Worm (Caenorhabditis elegans) whole organism, late embryonic: ENCODE measurements around the gene T25B9.6.

Experiments
- C08G9.2 ChIP-seq: sonication (generic microtip); optimal IDR thresholded peaks from 2 replicates; lab custom pipeline; 2016; ENCODE audit warnings: mild to moderate bottlenecking, missing genetic modification characterization, moderate library complexity, missing compliant biosample characterization
- K02D7.2 ChIP-seq: sonication (generic microtip); optimal IDR thresholded peaks from 2 replicates; lab custom pipeline; 2017; ENCODE audit warnings: mild to moderate bottlenecking, missing genetic modification characterization, missing compliant biosample characterization
- K09A11.1 ChIP-seq: sonication (generic microtip); optimal IDR thresholded peaks from 2 replicates; lab custom pipeline; 2017; ENCODE audit warnings: antibody characterized with exemption, mild to moderate bottlenecking, missing genetic modification characterization, missing compliant biosample characterization; ENCODE audit not compliant: insufficient read depth
- T23F11.4 ChIP-seq: fragments of 200-800 bp; sonication (Bioruptor generic); optimal IDR thresholded peaks from 2 replicates; lab custom pipeline; 2018; ENCODE audit warnings: mild to moderate bottlenecking, missing genetic modification characterization, missing compliant biosample characterization
- ahr-1 ChIP-seq: sonication (generic microtip); optimal IDR thresholded peaks from 2 replicates; lab custom pipeline; 2016; ENCODE audit warnings: missing genetic modification characterization, missing compliant biosample characterization
- ceh-14 ChIP-seq: sonication (generic microtip); optimal IDR thresholded peaks from 2 replicates; lab custom pipeline; 2016; ENCODE audit warnings: missing genotype, missing genetic modification characterization, missing compliant biosample characterization
- ceh-18 ChIP-seq: sonication (generic microtip); optimal IDR thresholded peaks from 2 replicates; lab custom pipeline; 2016; ENCODE audit warnings: missing genetic modification characterization, missing compliant biosample characterization
- ceh-19 ChIP-seq: fragments of 200-800 bp; sonication (Bioruptor generic); optimal IDR thresholded peaks from 2 replicates; lab custom pipeline; 2018; ENCODE audit warnings: mild to moderate bottlenecking, missing genetic modification characterization, missing compliant biosample characterization
- ceh-22 ChIP-seq: sonication (generic microtip); optimal IDR thresholded peaks from 2 replicates; lab custom pipeline; 2017; ENCODE audit warnings: missing biosample characterization, missing genetic modification characterization
- ceh-24 ChIP-seq: sonication (generic microtip); optimal IDR thresholded peaks from 2 replicates; lab custom pipeline; 2016; ENCODE audit warnings: mild to moderate bottlenecking, missing genetic modification characterization, missing compliant biosample characterization
- ceh-30 ChIP-seq: fragments of 150-350 bp; optimal IDR thresholded peaks from 2 replicates; lab custom pipeline; 2014; ENCODE audit warnings: missing biosample characterization, missing genetic modification characterization
- ceh-31 ChIP-seq: sonication (generic microtip); optimal IDR thresholded peaks from 2 replicates; lab custom pipeline; 2016; ENCODE audit warnings: missing genetic modification characterization, missing compliant biosample characterization
- ceh-45 ChIP-seq: fragments of 200-800 bp; sonication (Bioruptor generic); IDR thresholded peaks from 2 replicates; pipeline ENCODE4 v1.3.6; 2022; ENCODE audit warnings: missing genetic modification reagents, missing genetic modification characterization, missing compliant biosample characterization
- ceh-48 ChIP-seq: sonication (generic microtip); optimal IDR thresholded peaks from 2 replicates; lab custom pipeline; 2016; ENCODE audit warnings: missing genetic modification characterization, inconsistent platforms, missing compliant biosample characterization
- ceh-6 ChIP-seq: fragments of 200-800 bp; sonication (Bioruptor generic); optimal IDR thresholded peaks from 2 replicates; lab custom pipeline; 2018; ENCODE audit warnings: mild to moderate bottlenecking, missing genetic modification characterization, missing compliant biosample characterization
- ceh-9 ChIP-seq: sonication (generic microtip); optimal IDR thresholded peaks from 2 replicates; lab custom pipeline; 2016; ENCODE audit warnings: mild to moderate bottlenecking, missing genetic modification characterization, inconsistent platforms, missing compliant biosample characterization
- elt-2 ChIP-seq: sonication (generic microtip); optimal IDR thresholded peaks from 2 replicates; lab custom pipeline; 2016; ENCODE audit warnings: missing genetic modification reagents, missing genetic modification characterization, missing compliant biosample characterization
- ets-4 ChIP-seq: sonication (generic microtip); optimal IDR thresholded peaks from 2 replicates; lab custom pipeline; 2016; ENCODE audit warnings: missing genetic modification characterization, missing compliant biosample characterization
- fkh-10 ChIP-seq: fragments of 150-350 bp; optimal IDR thresholded peaks from 2 replicates; lab custom pipeline; 2014; ENCODE audit warnings: missing biosample characterization, missing genetic modification reagents, missing genetic modification characterization
- fkh-6 ChIP-seq: sonication (generic microtip); optimal IDR thresholded peaks from 2 replicates; lab custom pipeline; 2016; ENCODE audit warnings: missing genetic modification characterization, missing compliant biosample characterization
- gmeb-2 ChIP-seq: sonication (generic microtip); optimal IDR thresholded peaks from 2 replicates; lab custom pipeline; 2016; ENCODE audit warnings: missing genetic modification characterization, inconsistent platforms, missing compliant biosample characterization
- hlh-15 ChIP-seq: sonication (generic microtip); optimal IDR thresholded peaks from 2 replicates; lab custom pipeline; 2016; ENCODE audit warnings: missing genetic modification characterization, missing compliant biosample characterization
- hlh-8 ChIP-seq: sonication (generic microtip); optimal IDR thresholded peaks from 2 replicates; lab custom pipeline; 2016; ENCODE audit warnings: missing genotype, missing genetic modification characterization, missing compliant biosample characterization
- madf-2 ChIP-seq: sonication (generic microtip); optimal IDR thresholded peaks from 2 replicates; lab custom pipeline; 2017; ENCODE audit warnings: missing genetic modification characterization, missing compliant biosample characterization
- mec-3 ChIP-seq: sonication (generic microtip); optimal IDR thresholded peaks from 2 replicates; lab custom pipeline; 2016; ENCODE audit warnings: borderline replicate concordance, missing genetic modification characterization, missing compliant biosample characterization
- nhr-11 ChIP-seq: fragments of 150-350 bp; optimal IDR thresholded peaks from 2 replicates; lab custom pipeline; 2014; ENCODE audit warnings: missing biosample characterization, missing genetic modification characterization
- nhr-232 ChIP-seq: sonication (generic microtip); optimal IDR thresholded peaks from 2 replicates; lab custom pipeline; 2016; ENCODE audit warnings: missing genetic modification characterization, missing compliant biosample characterization
- odd-2 ChIP-seq: sonication (generic microtip); optimal IDR thresholded peaks from 2 replicates; lab custom pipeline; 2017; ENCODE audit warnings: antibody characterized with exemption, mild to moderate bottlenecking, missing genetic modification characterization, missing compliant biosample characterization
- pat-9 ChIP-seq: fragments of 200-800 bp; sonication (Bioruptor generic); optimal IDR thresholded peaks from 2 replicates; lab custom pipeline; 2018; ENCODE audit warnings: mild to moderate bottlenecking, missing genetic modification characterization, moderate library complexity, missing compliant biosample characterization
- pax-1 ChIP-seq: fragments of 150-350 bp; optimal IDR thresholded peaks from 2 replicates; lab custom pipeline; 2014; ENCODE audit warnings: missing biosample characterization, missing genetic modification characterization
- pha-2 ChIP-seq: sonication (generic microtip); optimal IDR thresholded peaks from 2 replicates; lab custom pipeline; 2017; ENCODE audit warnings: mild to moderate bottlenecking, missing genetic modification characterization, missing compliant biosample characterization
- pqm-1 ChIP-seq: sonication (generic microtip); optimal IDR thresholded peaks from 2 replicates; lab custom pipeline; 2016; ENCODE audit warnings: missing genetic modification characterization, missing compliant biosample characterization
- ref-2 ChIP-seq: sonication (generic microtip); optimal IDR thresholded peaks from 2 replicates; lab custom pipeline; 2016; ENCODE audit warnings: missing genetic modification characterization, missing compliant biosample characterization
- sox-4 ChIP-seq: sonication (generic microtip); optimal IDR thresholded peaks from 2 replicates; lab custom pipeline; 2017; ENCODE audit warnings: mild to moderate bottlenecking, missing genetic modification characterization, inconsistent platforms, missing compliant biosample characterization
- syd-9 ChIP-seq: sonication (generic microtip); optimal IDR thresholded peaks from 2 replicates; lab custom pipeline; 2016; ENCODE audit warnings: mild to moderate bottlenecking, missing genetic modification characterization, moderate library complexity, missing compliant biosample characterization
- tbx-2 ChIP-seq: sonication (generic microtip); optimal IDR thresholded peaks from 2 replicates; lab custom pipeline; 2016; ENCODE audit warnings: missing genetic modification characterization, missing compliant biosample characterization
- ttx-3 ChIP-seq: sonication (generic microtip); optimal IDR thresholded peaks from 2 replicates; lab custom pipeline; 2016; ENCODE audit warnings: missing genetic modification reagents, missing genetic modification characterization, missing compliant biosample characterization
- unc-3 ChIP-seq, 2 experiments: fragments of 200-800 bp in 1 of 2; sonication (Bioruptor generic) in 1 of 2; sonication (generic microtip) in 1 of 2; conservative IDR thresholded peaks in 1 of 2; optimal IDR thresholded peaks in 1 of 2; 2 replicates each; pipeline versions ENCODE4 v1.3.6 to Lab custom; 2016 to 2022; ENCODE audit warnings: missing compliant biosample characterization in 2 of 2, missing genetic modification characterization in 2 of 2, missing genetic modification reagents in 1 of 2
- unc-42 ChIP-seq: sonication (generic microtip); optimal IDR thresholded peaks from 2 replicates; lab custom pipeline; 2016; ENCODE audit warnings: missing genotype, missing genetic modification characterization, missing compliant biosample characterization
- unc-55 ChIP-seq: sonication (generic microtip); optimal IDR thresholded peaks from 2 replicates; lab custom pipeline; 2017; ENCODE audit warnings: missing biosample characterization, missing genetic modification reagents, missing genetic modification characterization
- unc-86 ChIP-seq: sonication (generic microtip); optimal IDR thresholded peaks from 2 replicates; lab custom pipeline; 2016; ENCODE audit warnings: missing genetic modification characterization, missing compliant biosample characterization
- zip-5 ChIP-seq: sonication (generic microtip); optimal IDR thresholded peaks from 2 replicates; lab custom pipeline; 2016; ENCODE audit warnings: missing genetic modification characterization, missing compliant biosample characterization

Gene T25B9.6

DNA sequence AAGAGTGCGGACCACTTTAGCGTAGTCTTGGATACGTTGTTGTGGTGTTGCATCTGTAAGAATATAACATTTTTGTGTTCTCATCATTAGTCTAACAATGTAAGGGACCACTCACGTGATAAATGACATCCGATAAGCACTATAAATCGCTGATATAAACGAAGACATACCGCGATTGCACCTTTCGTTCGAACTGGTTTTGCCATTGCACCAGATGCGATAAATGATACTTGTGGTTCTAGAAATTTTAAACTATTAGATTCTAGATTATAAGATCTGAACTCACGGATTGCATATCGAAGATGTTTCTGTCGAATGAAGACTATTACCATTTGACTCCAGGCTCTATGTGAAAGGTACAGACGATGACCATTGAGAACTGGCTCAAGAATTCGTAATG lies 13.4 kb downstream of the T25B9.6 start:
- no peak for TF ChIP-seq ceh-30 (tag; lab: Kevin White, UChicago)
- TF ChIP-seq ref-2 (tag; lab: Kevin White, UChicago): no peak
- no peak for TF ChIP-seq ceh-45 (GFP tag; lab: Robert Waterston, UW)
- TF ChIP-seq syd-9: no peak
- TF ChIP-seq ceh-9: no peak

DNA sequence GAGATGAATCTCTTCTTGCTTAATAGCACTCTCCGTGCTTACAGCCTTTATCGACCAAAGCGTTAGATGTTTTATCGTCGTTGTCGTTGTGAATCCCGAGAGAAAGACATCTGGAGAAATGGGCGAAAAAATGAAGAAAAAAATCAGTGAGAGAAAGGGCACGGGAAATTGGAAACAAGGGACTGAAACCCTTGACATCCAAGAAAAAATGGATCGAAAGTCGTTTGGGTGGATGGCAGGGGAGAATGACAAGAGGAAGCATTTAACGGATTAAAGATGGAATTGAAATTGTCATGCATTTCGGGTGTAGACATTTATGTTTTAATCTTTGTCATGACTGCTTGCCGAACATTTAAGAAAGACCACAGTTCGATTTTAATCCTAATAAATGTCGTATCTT lies 15.9 kb downstream of the T25B9.6 start, which contains the start of gene inpp-1:
Gene inpp-1, minus strand, starts transcription at position 101 of the 400 bp plus-strand sequence.
- TF ChIP-seq nhr-11 (tag; lab: Kevin White, UChicago) (no peak), gmeb-2 (tag; lab: Kevin White, UChicago) (no peak), ceh-19 (GFP tag; lab: Kevin White, UChicago) (no peak), pax-1 (tag; lab: Kevin White, UChicago) (no peak), T23F11.4 (GFP tag; lab: Kevin White, UChicago) (no peak), ceh-9 (no peak), ceh-18 (tag; lab: Kevin White, UChicago) (no peak), ceh-31 (tag; lab: Kevin White, UChicago) (no peak), pqm-1 (no peak), unc-55 (GFP tag; lab: Kevin White, UChicago) (no peak), syd-9 (no peak), ttx-3 (tag; lab: Kevin White, UChicago) (no peak), ceh-48 (no peak), ceh-6 (GFP tag; lab: Kevin White, UChicago) (no peak)

DNA sequence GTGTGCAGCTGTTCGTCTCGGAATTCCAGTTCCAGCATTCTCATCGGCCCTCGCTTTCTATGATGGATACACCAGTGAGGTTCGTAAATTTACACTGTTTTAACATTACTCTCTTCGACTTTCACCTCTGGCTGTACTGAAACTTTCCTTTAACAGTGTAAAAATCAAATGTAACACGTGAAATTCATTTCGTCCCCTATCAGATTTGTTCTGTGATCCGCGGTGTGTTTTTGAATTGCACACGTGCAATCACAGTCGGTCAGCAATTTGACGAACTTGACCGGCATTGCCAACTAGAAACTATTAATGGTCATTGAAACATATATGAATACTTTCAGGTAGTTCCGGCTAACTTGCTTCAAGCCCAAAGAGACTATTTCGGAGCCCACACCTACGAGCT lies 19.1 kb downstream of the T25B9.6 start:
- no peak for TF ChIP-seq K09A11.1
- no peak for TF ChIP-seq nhr-232 (tag; lab: Kevin White, UChicago)
- no peak for TF ChIP-seq ets-4 (tag; lab: Kevin White, UChicago)
- TF ChIP-seq fkh-10 (GFP tag; lab: Kevin White, UChicago): no peak
- TF ChIP-seq pat-9 (tag; lab: Kevin White, UChicago): no peak
- TF ChIP-seq ceh-45 (GFP tag; lab: Robert Waterston, UW): no peak
- no peak for TF ChIP-seq pha-2
- TF ChIP-seq ceh-6 (GFP tag; lab: Kevin White, UChicago): no peak
- TF ChIP-seq hlh-8 (tag; lab: Kevin White, UChicago): no peak
- TF ChIP-seq odd-2 (tag; lab: Kevin White, UChicago): no peak
- TF ChIP-seq madf-2 (tag; lab: Kevin White, UChicago): no peak
- no peak for TF ChIP-seq ahr-1 (tag; lab: Kevin White, UChicago)
- TF ChIP-seq mec-3 (tag; lab: Kevin White, UChicago): no peak

DNA sequence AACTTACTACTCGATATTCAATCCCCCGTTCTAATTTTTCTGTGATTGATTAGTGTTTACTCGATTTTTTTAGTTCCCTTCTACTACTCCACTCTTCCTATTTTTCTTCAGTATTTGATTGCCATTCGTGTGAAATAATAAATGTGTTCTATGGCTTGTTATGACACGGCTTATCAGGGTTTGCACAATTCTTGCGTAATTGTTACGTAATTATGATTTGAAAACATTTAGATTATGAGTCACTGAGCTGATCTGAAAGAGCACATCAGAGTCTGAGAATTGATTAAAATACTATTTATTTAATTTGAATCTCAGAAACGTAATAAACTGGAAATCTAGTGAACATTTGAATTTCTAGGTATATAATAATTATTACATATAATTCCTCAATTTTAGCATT lies 19.7 kb downstream of the T25B9.6 start:
- TF ChIP-seq ceh-22 (no peak), tbx-2 (tag; lab: Kevin White, UChicago) (no peak), fkh-6 (tag; lab: Kevin White, UChicago) (no peak), ttx-3 (tag; lab: Kevin White, UChicago) (no peak), elt-2 (tag; lab: Kevin White, UChicago) (peak; percentile 89), unc-86 (tag; lab: Kevin White, UChicago) (no peak)

DNA sequence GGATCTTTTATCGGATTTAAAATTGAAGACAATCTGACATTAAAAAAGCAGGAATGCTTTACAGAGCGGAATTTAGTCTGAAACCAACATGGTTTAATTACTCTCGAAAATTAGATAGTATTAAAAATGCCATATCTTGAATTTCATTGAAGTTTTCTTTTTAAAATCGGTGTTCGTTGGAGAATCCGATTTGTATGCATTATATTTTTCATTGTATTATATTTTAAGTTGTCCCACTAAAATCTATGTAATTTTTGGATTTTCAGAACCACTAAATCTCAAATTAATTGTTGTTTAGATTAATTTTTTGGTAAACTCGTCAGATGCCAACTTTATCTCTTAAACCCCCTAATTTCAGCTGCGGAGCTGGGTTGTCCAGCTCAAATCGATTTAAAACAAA lies 20.6 kb downstream of the T25B9.6 start:
- no peak for TF ChIP-seq ceh-24 (tag; lab: Kevin White, UChicago)
- no peak for TF ChIP-seq sox-4 (tag; lab: Kevin White, UChicago)
- TF ChIP-seq tbx-2 (tag; lab: Kevin White, UChicago): no peak
- TF ChIP-seq C08G9.2 (tag; lab: Kevin White, UChicago): no peak
- no peak for TF ChIP-seq hlh-15 (tag; lab: Kevin White, UChicago)
- no peak for TF ChIP-seq syd-9
- TF ChIP-seq unc-55 (GFP tag; lab: Kevin White, UChicago): no peak
- no peak for TF ChIP-seq pqm-1
- TF ChIP-seq ceh-18 (tag; lab: Kevin White, UChicago): no peak
- no peak for TF ChIP-seq unc-3 (GFP tag; conservative IDR thresholded peaks at IDR 0.05; lab: Robert Waterston, UW)
- TF ChIP-seq unc-3 (tag; optimal IDR thresholded peaks at IDR 0.05; lab: Kevin White, UChicago): no peak
- no peak for TF ChIP-seq K02D7.2 (tag; lab: Kevin White, UChicago)
- no peak for TF ChIP-seq ceh-6 (GFP tag; lab: Kevin White, UChicago)
- no peak for TF ChIP-seq zip-5 (tag; lab: Kevin White, UChicago)
- TF ChIP-seq ceh-14 (tag; lab: Kevin White, UChicago): no peak
- TF ChIP-seq ceh-19 (GFP tag; lab: Kevin White, UChicago): no peak
- no peak for TF ChIP-seq unc-42 (tag; lab: Kevin White, UChicago)
- no peak for TF ChIP-seq nhr-232 (tag; lab: Kevin White, UChicago)
- TF ChIP-seq, all 69 proteins: peak for 0
